Worm (Caenorhabditis elegans) whole organism, L2 larva: ENCODE data around the gene tbx-37.
A peak's percentile ranks its signal among the peaks of the same experiment; 100 is the strongest.

Experiments used
- C34F6.9 ChIP-seq: fragments of 150-350 bp; optimal IDR thresholded peaks from 2 replicates; lab custom pipeline; 2014; ENCODE audit warnings: missing biosample characterization, missing genetic modification characterization
- F13H6.1 ChIP-seq: sonication (generic microtip); optimal IDR thresholded peaks from 2 replicates; lab custom pipeline; 2016; ENCODE audit warnings: missing genetic modification characterization, missing compliant biosample characterization
- R02D3.7 ChIP-seq: fragments of 150-350 bp; optimal IDR thresholded peaks from 2 replicates; lab custom pipeline; 2014; ENCODE audit warnings: missing biosample characterization, missing genetic modification characterization
- Y55F3AM.14 ChIP-seq: fragments of 200-800 bp; sonication (Bioruptor generic); optimal IDR thresholded peaks from 2 replicates; lab custom pipeline; 2018; ENCODE audit warnings: mild to moderate bottlenecking, missing genetic modification characterization, missing compliant biosample characterization
- ZK546.5 ChIP-seq: sonication (generic microtip); optimal IDR thresholded peaks from 2 replicates; lab custom pipeline; 2017; ENCODE audit warnings: missing biosample characterization, missing genetic modification characterization
- alr-1 ChIP-seq: fragments of 150-350 bp; optimal IDR thresholded peaks from 2 replicates; lab custom pipeline; 2014; ENCODE audit warnings: missing biosample characterization, missing genetic modification characterization
- aly-2 ChIP-seq: fragments of 150-350 bp; optimal IDR thresholded peaks from 2 replicates; lab custom pipeline; 2014; ENCODE audit warnings: missing biosample characterization, missing genetic modification characterization
- ama-1 ChIP-seq: fragments of 150-350 bp; optimal IDR thresholded peaks from 2 replicates; lab custom pipeline; 2018; ENCODE audit warnings: inconsistent platforms
- blmp-1 ChIP-seq: sonication (generic microtip); optimal IDR thresholded peaks from 2 replicates; lab custom pipeline; 2017; ENCODE audit warnings: missing genetic modification characterization, mild to moderate bottlenecking, missing compliant biosample characterization, antibody characterized with exemption, moderate library complexity; ENCODE audit not compliant: insufficient read depth
- ceh-16 ChIP-seq: fragments of 150-350 bp; optimal IDR thresholded peaks from 2 replicates; lab custom pipeline; 2014; ENCODE audit warnings: missing biosample characterization, missing genetic modification characterization
- ceh-82 ChIP-seq: fragments of 150-350 bp; optimal IDR thresholded peaks from 2 replicates; lab custom pipeline; 2014; ENCODE audit warnings: missing biosample characterization, missing genetic modification characterization
- crh-2 ChIP-seq: sonication (generic microtip); optimal IDR thresholded peaks from 2 replicates; lab custom pipeline; 2017; ENCODE audit warnings: missing biosample characterization, missing genetic modification characterization
- dmd-4 ChIP-seq: sonication (generic microtip); optimal IDR thresholded peaks from 2 replicates; lab custom pipeline; 2017; ENCODE audit warnings: missing biosample characterization, missing genetic modification characterization
- egl-27 ChIP-seq: sonication (generic microtip); optimal IDR thresholded peaks from 3 replicates; lab custom pipeline; 2017; ENCODE audit warnings: missing biosample characterization, missing genetic modification reagents, missing genetic modification characterization
- elt-1 ChIP-seq: fragments of 150-350 bp; optimal IDR thresholded peaks from 2 replicates; lab custom pipeline; 2014; ENCODE audit warnings: missing biosample characterization, missing genetic modification characterization
- elt-3 ChIP-seq: sonication (generic microtip); optimal IDR thresholded peaks from 2 replicates; lab custom pipeline; 2017; ENCODE audit warnings: missing biosample characterization, missing genetic modification characterization
- fos-1 ChIP-seq: fragments of 150-350 bp; optimal IDR thresholded peaks from 2 replicates; lab custom pipeline; 2014; ENCODE audit warnings: missing biosample characterization, missing genetic modification characterization
- gmeb-1 ChIP-seq: fragments of 150-350 bp; optimal IDR thresholded peaks from 2 replicates; lab custom pipeline; 2014; ENCODE audit warnings: missing biosample characterization, missing genetic modification characterization
- lin-11 ChIP-seq: fragments of 150-350 bp; sonication (generic microtip); optimal IDR thresholded peaks from 2 replicates; lab custom pipeline; 2014; ENCODE audit warnings: missing biosample characterization, missing genetic modification characterization, inconsistent platforms, mixed read lengths
- lin-13 ChIP-seq: fragments of 150-350 bp; optimal IDR thresholded peaks from 2 replicates; lab custom pipeline; 2014; ENCODE audit warnings: missing biosample characterization, missing genetic modification reagents, missing genetic modification characterization
- lin-39 ChIP-seq: fragments of 150-350 bp; optimal IDR thresholded peaks from 2 replicates; lab custom pipeline; 2014; ENCODE audit warnings: missing biosample characterization, missing genetic modification reagents, missing genetic modification characterization
- lsy-2 ChIP-seq, 2 experiments: fragments of 150-350 bp in 1 of 2; sonication (generic microtip) in 1 of 2; optimal IDR thresholded peaks; 2 replicates each; lab custom pipeline; 2014 to 2017; ENCODE audit warnings: missing biosample characterization in 2 of 2, missing genetic modification characterization in 2 of 2
- mab-5 ChIP-seq: fragments of 150-350 bp; optimal IDR thresholded peaks from 2 replicates; lab custom pipeline; 2014; ENCODE audit warnings: missing biosample characterization, missing genetic modification characterization
- mbf-1 ChIP-seq: sonication (generic microtip); optimal IDR thresholded peaks from 2 replicates; lab custom pipeline; 2017; ENCODE audit warnings: missing biosample characterization, missing genetic modification characterization
- mdl-1 ChIP-seq, 2 experiments: fragments of 150-350 bp in 1 of 2; sonication (generic microtip) in 1 of 2; optimal IDR thresholded peaks; 2 replicates each; lab custom pipeline; 2017; ENCODE audit warnings: missing biosample characterization in 2 of 2, missing genetic modification characterization in 2 of 2
- nhr-10 ChIP-seq: sonication (generic microtip); optimal IDR thresholded peaks from 2 replicates; lab custom pipeline; 2017; ENCODE audit warnings: missing biosample characterization, missing genetic modification characterization
- nhr-11 ChIP-seq: fragments of 150-350 bp; optimal IDR thresholded peaks from 2 replicates; lab custom pipeline; 2014; ENCODE audit warnings: missing biosample characterization, missing genetic modification characterization
- nhr-12 ChIP-seq: fragments of 150-350 bp; optimal IDR thresholded peaks from 2 replicates; lab custom pipeline; 2014; ENCODE audit warnings: missing biosample characterization, missing genetic modification characterization
- nhr-129 ChIP-seq: fragments of 150-350 bp; optimal IDR thresholded peaks from 2 replicates; lab custom pipeline; 2014; ENCODE audit warnings: missing biosample characterization, missing genetic modification characterization
- nhr-21 ChIP-seq: fragments of 150-350 bp; optimal IDR thresholded peaks from 2 replicates; lab custom pipeline; 2014; ENCODE audit warnings: missing biosample characterization, missing genetic modification characterization
- nhr-23 ChIP-seq: fragments of 150-350 bp; optimal IDR thresholded peaks from 2 replicates; lab custom pipeline; 2014; ENCODE audit warnings: missing biosample characterization, missing genetic modification reagents, missing genetic modification characterization
- nhr-237 ChIP-seq: fragments of 150-350 bp; optimal IDR thresholded peaks from 2 replicates; lab custom pipeline; 2014; ENCODE audit warnings: missing biosample characterization, missing genetic modification characterization
- nhr-25 ChIP-seq: fragments of 150-350 bp; sonication (generic microtip); optimal IDR thresholded peaks from 3 replicates; lab custom pipeline; 2014; ENCODE audit warnings: missing biosample characterization, missing genetic modification characterization
- nhr-6 ChIP-seq: fragments of 150-350 bp; optimal IDR thresholded peaks from 2 replicates; lab custom pipeline; 2014; ENCODE audit warnings: missing biosample characterization, missing genetic modification characterization
- nhr-77 ChIP-seq: fragments of 150-350 bp; optimal IDR thresholded peaks from 2 replicates; lab custom pipeline; 2014; ENCODE audit warnings: missing biosample characterization, missing genetic modification characterization
- peb-1 ChIP-seq: fragments of 150-350 bp; optimal IDR thresholded peaks from 2 replicates; lab custom pipeline; 2014; ENCODE audit warnings: missing biosample characterization, missing genetic modification characterization
- sem-4 ChIP-seq: fragments of 150-350 bp; optimal IDR thresholded peaks from 2 replicates; lab custom pipeline; 2014; ENCODE audit warnings: missing biosample characterization, missing genetic modification reagents, missing genetic modification characterization
- skn-1 ChIP-seq: sonication (generic microtip); optimal IDR thresholded peaks from 2 replicates; lab custom pipeline; 2017; ENCODE audit warnings: missing biosample characterization, missing genetic modification characterization
- sma-3 ChIP-seq: sonication (generic microtip); optimal IDR thresholded peaks from 2 replicates; lab custom pipeline; 2016; ENCODE audit warnings: missing genetic modification reagents, missing genetic modification characterization, missing compliant biosample characterization
- sma-9 ChIP-seq, 2 experiments: fragments of 150-350 bp in 1 of 2; sonication (generic microtip) in 1 of 2; optimal IDR thresholded peaks; 2 replicates each; lab custom pipeline; 2014 to 2016; ENCODE audit warnings: missing genetic modification characterization in 2 of 2, mild to moderate bottlenecking in 1 of 2, missing biosample characterization in 1 of 2, missing compliant biosample characterization in 1 of 2, missing genetic modification reagents in 1 of 2, moderate library complexity in 1 of 2
- snpc-4 ChIP-seq: fragments of 150-350 bp; optimal IDR thresholded peaks from 2 replicates; lab custom pipeline; 2014; ENCODE audit warnings: missing biosample characterization, missing genetic modification characterization
- unc-39 ChIP-seq: fragments of 150-350 bp; optimal IDR thresholded peaks from 2 replicates; lab custom pipeline; 2014; ENCODE audit warnings: missing biosample characterization, missing genetic modification characterization
- unc-55 ChIP-seq: fragments of 150-350 bp; sonication (generic microtip); optimal IDR thresholded peaks from 3 replicates; lab custom pipeline; 2014; ENCODE audit warnings: missing biosample characterization, missing genetic modification reagents, missing genetic modification characterization
- unc-62 ChIP-seq: fragments of 150-350 bp; optimal IDR thresholded peaks from 2 replicates; lab custom pipeline; 2014; ENCODE audit warnings: missing biosample characterization, missing genetic modification reagents, missing genetic modification characterization
- zag-1 ChIP-seq: fragments of 150-350 bp; optimal IDR thresholded peaks from 2 replicates; lab custom pipeline; 2014; ENCODE audit warnings: missing biosample characterization, missing genetic modification characterization
- ztf-1 ChIP-seq: fragments of 200-800 bp; sonication (Bioruptor generic); conservative IDR thresholded peaks from 2 replicates; pipeline ENCODE4 v1.3.6; 2022; ENCODE audit warnings: missing genetic modification characterization, missing compliant biosample characterization
- ztf-11 ChIP-seq: sonication (generic microtip); optimal IDR thresholded peaks from 2 replicates; lab custom pipeline; 2017; ENCODE audit warnings: missing biosample characterization, missing genetic modification characterization
- ztf-4 ChIP-seq: fragments of 150-350 bp; optimal IDR thresholded peaks from 2 replicates; lab custom pipeline; 2014; ENCODE audit warnings: missing biosample characterization, missing genetic modification characterization

Gene tbx-37

DNA sequence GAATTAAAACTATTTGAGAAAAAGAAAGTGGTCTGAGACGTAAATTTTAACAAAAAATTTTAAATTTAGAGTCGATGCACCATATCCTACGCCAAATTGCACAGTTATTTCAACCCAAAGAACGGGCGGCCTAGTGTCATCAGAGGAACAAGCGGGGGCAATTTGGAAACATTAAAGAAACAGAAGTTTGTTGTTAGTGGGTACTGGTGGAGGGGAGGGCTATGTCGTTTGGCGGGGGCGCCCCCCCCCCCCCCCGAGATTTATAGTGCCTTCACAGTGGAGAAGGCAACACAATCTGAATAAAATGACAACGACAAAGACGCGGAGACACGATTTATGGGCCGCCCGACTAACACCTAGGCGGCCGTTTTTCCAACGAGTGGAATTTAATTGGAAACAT, 20.1 kb downstream of the tbx-37 start:
- TF ChIP-seq fos-1 (tag; lab: Kevin White, UChicago) (no peak), nhr-6 (tag; lab: Kevin White, UChicago) (no peak), C34F6.9 (tag; lab: Kevin White, UChicago) (no peak), sem-4 (tag; lab: Kevin White, UChicago) (no peak), ceh-16 (tag; lab: Kevin White, UChicago) (no peak), dmd-4 (tag; lab: Kevin White, UChicago) (no peak), F13H6.1 (no peak), nhr-77 (tag; lab: Kevin White, UChicago) (no peak), elt-1 (tag; lab: Kevin White, UChicago) (no peak), nhr-25 (tag; lab: Kevin White, UChicago) (no peak), crh-2 (tag; lab: Kevin White, UChicago) (no peak), sma-9 (GFP tag; optimal IDR thresholded peaks at IDR 0.05; lab: Kevin White, UChicago) (no peak), sma-9 (tag; optimal IDR thresholded peaks at IDR 0.05; lab: Kevin White, UChicago) (no peak), Y55F3AM.14 (no peak), R02D3.7 (tag; lab: Kevin White, UChicago) (no peak), egl-27 (tag; lab: Kevin White, UChicago) (no peak), ztf-11 (tag; lab: Kevin White, UChicago) (no peak), nhr-23 (tag; lab: Kevin White, UChicago) (no peak), lin-39 (tag; lab: Kevin White, UChicago) (no peak), lin-11 (tag; lab: Kevin White, UChicago) (no peak)

DNA sequence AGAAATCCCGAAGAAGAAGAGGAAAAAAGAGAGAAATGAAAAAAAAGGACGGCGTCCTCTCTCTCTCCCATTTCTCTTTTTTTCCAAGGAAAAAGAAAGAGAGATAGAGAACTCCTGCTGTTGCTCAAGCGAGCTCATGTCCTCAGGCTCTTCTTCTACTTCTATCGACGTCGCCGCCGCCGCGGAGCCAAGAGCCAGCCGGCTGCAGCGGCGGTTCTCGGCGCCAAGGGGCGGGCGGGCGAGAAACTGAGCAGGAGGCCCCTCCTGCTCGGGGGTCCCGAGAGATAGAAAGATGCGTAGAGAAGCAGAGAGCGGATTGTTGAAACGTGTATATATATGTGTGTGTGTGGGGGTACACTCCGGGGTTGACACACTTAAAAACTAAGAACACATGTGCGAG, 23.9 kb downstream of the tbx-37 start:
- TF ChIP-seq lin-11 (tag; lab: Kevin White, UChicago): no peak
- TF ChIP-seq dmd-4 (tag; lab: Kevin White, UChicago): no peak
- no peak for TF ChIP-seq alr-1
- no peak for TF ChIP-seq peb-1 (tag; lab: Kevin White, UChicago)
- no peak for TF ChIP-seq mbf-1 (tag; lab: Kevin White, UChicago)
- no peak for TF ChIP-seq elt-1 (tag; lab: Kevin White, UChicago)
- no peak for TF ChIP-seq sem-4 (tag; lab: Kevin White, UChicago)
- TF ChIP-seq sma-3 (GFP tag; lab: Kevin White, UChicago): no peak
- no peak for TF ChIP-seq nhr-10
- TF ChIP-seq sma-9 (GFP tag; optimal IDR thresholded peaks at IDR 0.05; lab: Kevin White, UChicago): peak; percentile 23
- TF ChIP-seq sma-9 (tag; optimal IDR thresholded peaks at IDR 0.05; lab: Kevin White, UChicago): no peak
- peak; percentile 36 for TF ChIP-seq nhr-129 (tag; lab: Kevin White, UChicago)
- no peak for TF ChIP-seq blmp-1
- peak; percentile 67 for TF ChIP-seq C34F6.9 (tag; lab: Kevin White, UChicago)
- TF ChIP-seq unc-55 (GFP tag; lab: Kevin White, UChicago): peak; percentile 62
- peak; percentile 47 for TF ChIP-seq mab-5
- no peak for TF ChIP-seq nhr-6 (tag; lab: Kevin White, UChicago)
- no peak for TF ChIP-seq egl-27 (tag; lab: Kevin White, UChicago)
- no peak for TF ChIP-seq lin-13 (GFP tag; lab: Kevin White, UChicago)
- TF ChIP-seq lsy-2 (tag; optimal IDR thresholded peaks at IDR 0.05; lab: Kevin White, UChicago): peak in 1 of 2 experiments; percentile 68
- TF ChIP-seq Y55F3AM.14: peak; percentile 32
- no peak for TF ChIP-seq ztf-1 (GFP tag; lab: Robert Waterston, UW)
- no peak for TF ChIP-seq nhr-23 (tag; lab: Kevin White, UChicago)
- TF ChIP-seq F13H6.1: peak; percentile 78
- TF ChIP-seq ceh-82: no peak
- TF ChIP-seq nhr-21: no peak
- TF ChIP-seq lin-39 (tag; lab: Kevin White, UChicago): no peak
- no peak for TF ChIP-seq nhr-237 (tag; lab: Kevin White, UChicago)
- TF ChIP-seq nhr-25 (tag; lab: Kevin White, UChicago): no peak
- no peak for TF ChIP-seq ama-1 (lab: Kevin White, UChicago)
- no peak for TF ChIP-seq ztf-4 (tag; lab: Kevin White, UChicago)
- TF ChIP-seq mdl-1 (tag; optimal IDR thresholded peaks at IDR 0.05; lab: Kevin White, UChicago): peak in 1 of 2 experiments; percentile 62
- TF ChIP-seq elt-3 (tag; lab: Kevin White, UChicago): no peak
- TF ChIP-seq unc-62 (GFP tag; lab: Kevin White, UChicago): no peak
- no peak for TF ChIP-seq nhr-77 (tag; lab: Kevin White, UChicago)
- no peak for TF ChIP-seq nhr-12 (tag; lab: Kevin White, UChicago)
- TF ChIP-seq gmeb-1 (tag; lab: Kevin White, UChicago): no peak
- no peak for TF ChIP-seq ZK546.5 (tag; lab: Kevin White, UChicago)
- TF ChIP-seq R02D3.7 (tag; lab: Kevin White, UChicago): no peak
- no peak for TF ChIP-seq ztf-11 (tag; lab: Kevin White, UChicago)
- TF ChIP-seq crh-2 (tag; lab: Kevin White, UChicago): peak; percentile 3
- no peak for TF ChIP-seq skn-1 (tag; lab: Kevin White, UChicago)
- no peak for TF ChIP-seq unc-39 (tag; lab: Kevin White, UChicago)
- no peak for TF ChIP-seq nhr-11 (tag; lab: Kevin White, UChicago)
- no peak for TF ChIP-seq ceh-16 (tag; lab: Kevin White, UChicago)
- no peak for TF ChIP-seq aly-2
- no peak for TF ChIP-seq fos-1 (tag; lab: Kevin White, UChicago)
- TF ChIP-seq snpc-4 (tag; lab: Kevin White, UChicago): peak; percentile 7
- TF ChIP-seq zag-1 (tag; lab: Kevin White, UChicago): peak; percentile 86
